Worm (Caenorhabditis elegans): ENCODE data around the gene sra-2.
A peak's percentile ranks its signal among the peaks of the same experiment; 100 is the strongest.

sra-2 gene

ce11 chrII:9528480-9528879 lies at the start of gene sra-2:
Gene sra-2 (plus strand): TSS chrII:9528780.
- TF ChIP-seq him-1 (tag; optimal IDR thresholded peaks at IDR 0.05), result no peak
- no peak for TF ChIP-seq dao-5 (tag; optimal IDR thresholded peaks at IDR 0.05)
- no peak for TF ChIP-seq W03F9.2 (tag; optimal IDR thresholded peaks at IDR 0.05)

- no peak for TF ChIP-seq dao-5 (tag; optimal IDR thresholded peaks at IDR 0.05)
- TF ChIP-seq W03F9.2 (tag; optimal IDR thresholded peaks at IDR 0.05), result no peak
- no peak for TF ChIP-seq him-1 (tag; optimal IDR thresholded peaks at IDR 0.05)
These were observed 48.6 kb upstream of the sra-2 start, which contains the start of gene T19H5.7 for ce11 chrII:9480006-9480405. Gene T19H5.7 (minus strand): TSS chrII:9480106.

- no peak for TF ChIP-seq him-1 (tag; optimal IDR thresholded peaks at IDR 0.05)
- TF ChIP-seq W03F9.2 (tag; optimal IDR thresholded peaks at IDR 0.05), result no peak
- TF ChIP-seq dao-5 (tag; optimal IDR thresholded peaks at IDR 0.05), result no peak
These were observed 47.2 kb upstream of the sra-2 start for ce11 chrII:9481427-9481826.

DNA sequence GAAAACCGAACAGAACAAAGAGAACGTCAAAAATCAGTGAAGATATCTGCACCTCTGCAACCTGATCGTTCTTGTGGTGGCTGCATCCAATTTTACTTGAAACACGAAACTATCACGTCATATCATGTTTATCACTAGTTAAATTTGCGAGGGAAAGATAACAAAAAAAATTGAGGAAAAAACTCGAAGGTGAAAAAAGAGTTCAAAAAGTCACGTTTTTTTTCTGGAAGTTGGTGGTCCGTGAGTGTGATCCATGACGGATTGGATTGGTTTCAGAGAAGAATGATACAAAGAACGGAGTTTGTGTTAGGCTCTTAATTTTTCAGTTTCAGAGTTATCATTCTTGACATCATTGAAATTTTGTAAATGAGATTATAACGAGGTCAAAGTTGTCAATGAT lies 46.1 kb upstream of the sra-2 start:
- TF ChIP-seq W03F9.2 (tag; optimal IDR thresholded peaks at IDR 0.05) (no peak), him-1 (tag; optimal IDR thresholded peaks at IDR 0.05) (no peak), dao-5 (tag; optimal IDR thresholded peaks at IDR 0.05) (no peak)

ce11 chrII:9483342-9483741 lies 45.2 kb upstream of the sra-2 start:
- TF ChIP-seq W03F9.2 (tag; optimal IDR thresholded peaks at IDR 0.05) (no peak), dao-5 (tag; optimal IDR thresholded peaks at IDR 0.05) (no peak), him-1 (tag; optimal IDR thresholded peaks at IDR 0.05) (no peak)

ce11 chrII:9485081-9485730 lies 43.4 kb upstream of the sra-2 start:
- TF ChIP-seq him-1 (tag; optimal IDR thresholded peaks at IDR 0.05) (no peak), W03F9.2 (tag; optimal IDR thresholded peaks at IDR 0.05) (no peak), dao-5 (tag; optimal IDR thresholded peaks at IDR 0.05) (no peak)

- TF ChIP-seq him-1 (tag; optimal IDR thresholded peaks at IDR 0.05), result no peak
- peak; percentile 31 for TF ChIP-seq W03F9.2 (tag; optimal IDR thresholded peaks at IDR 0.05)
These were observed 41.1 kb upstream of the sra-2 start, which contains the start of gene T19H5.4 for ce11 chrII:9487337-9487950. Gene T19H5.4 (minus strand): TSS chrII:9487387.

DNA sequence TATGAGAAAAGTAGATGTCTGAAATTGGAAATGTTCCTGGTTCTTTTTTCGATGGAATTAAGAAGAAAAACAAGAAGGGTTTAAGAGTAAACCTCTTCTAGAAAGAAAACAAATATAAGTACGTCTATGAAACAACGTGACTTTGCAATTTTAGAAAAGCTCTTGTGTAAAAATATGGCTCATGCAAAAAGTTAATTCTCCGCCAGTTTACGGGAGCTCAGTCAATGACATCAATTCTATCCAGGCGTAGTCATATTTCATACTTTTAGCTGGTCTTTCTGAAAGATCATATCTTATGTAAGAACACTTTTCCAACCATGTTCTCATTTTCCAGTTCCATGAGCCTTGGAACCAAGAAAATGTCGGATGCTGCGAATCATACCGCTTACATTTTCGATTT lies 38.7 kb upstream of the sra-2 start:
- TF ChIP-seq dao-5 (tag; optimal IDR thresholded peaks at IDR 0.05) (no peak), him-1 (tag; optimal IDR thresholded peaks at IDR 0.05) (no peak), W03F9.2 (tag; optimal IDR thresholded peaks at IDR 0.05) (no peak)

- no peak for TF ChIP-seq him-1 (tag; optimal IDR thresholded peaks at IDR 0.05)
- no peak for TF ChIP-seq W03F9.2 (tag; optimal IDR thresholded peaks at IDR 0.05)
- TF ChIP-seq dao-5 (tag; optimal IDR thresholded peaks at IDR 0.05), result no peak
These were observed 38.0 kb upstream of the sra-2 start for ce11 chrII:9490589-9490988.

ce11 chrII:9491045-9491444 lies 37.5 kb upstream of the sra-2 start:
- no peak for TF ChIP-seq him-1 (tag; optimal IDR thresholded peaks at IDR 0.05)
- no peak for TF ChIP-seq dao-5 (tag; optimal IDR thresholded peaks at IDR 0.05)
- TF ChIP-seq W03F9.2 (tag; optimal IDR thresholded peaks at IDR 0.05), result no peak

DNA sequence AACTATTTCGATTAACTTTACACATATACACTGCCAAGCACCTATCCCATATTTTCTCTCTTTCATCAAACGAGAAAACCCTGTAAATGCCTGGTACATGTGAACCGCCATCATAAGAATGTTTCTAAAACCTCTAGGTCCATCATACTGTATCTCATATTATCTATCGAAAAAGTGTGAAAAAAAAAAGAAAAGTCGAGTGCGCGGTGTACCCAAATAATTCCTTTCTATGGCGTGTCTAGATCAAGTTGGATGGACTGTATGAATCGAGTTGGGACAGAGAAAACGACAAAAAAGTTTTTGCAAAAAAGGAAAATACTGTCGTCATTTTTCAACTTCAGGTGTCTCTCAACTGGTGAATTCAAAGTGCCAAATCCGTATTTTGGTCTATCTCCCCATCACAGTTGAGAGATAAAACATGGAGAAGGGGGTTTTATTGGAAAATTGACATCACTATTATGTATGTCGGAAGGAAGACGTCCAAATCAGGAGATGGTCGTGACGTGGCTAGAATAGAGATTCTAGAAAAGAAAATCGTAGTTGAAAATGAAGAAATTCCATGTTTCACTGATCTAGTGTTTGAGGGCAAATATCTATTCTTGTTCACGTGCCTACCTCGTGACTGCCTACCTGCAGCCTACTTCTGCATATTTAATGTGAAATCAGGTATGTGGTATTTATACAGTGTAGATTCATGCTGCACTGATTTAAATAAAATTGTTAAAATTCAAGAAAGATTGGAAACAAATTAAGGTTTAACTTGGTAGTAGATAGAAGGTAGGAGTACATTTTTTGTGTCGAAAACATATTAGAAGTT lies 35.1 kb upstream of the sra-2 start:
- no peak for TF ChIP-seq W03F9.2 (tag; optimal IDR thresholded peaks at IDR 0.05)
- no peak for TF ChIP-seq dao-5 (tag; optimal IDR thresholded peaks at IDR 0.05)
- no peak for TF ChIP-seq him-1 (tag; optimal IDR thresholded peaks at IDR 0.05)

- no peak for TF ChIP-seq W03F9.2 (tag; optimal IDR thresholded peaks at IDR 0.05)
- TF ChIP-seq dao-5 (tag; optimal IDR thresholded peaks at IDR 0.05), result no peak
- no peak for TF ChIP-seq him-1 (tag; optimal IDR thresholded peaks at IDR 0.05)
These were observed 31.3 kb upstream of the sra-2 start for ce11 chrII:9497309-9497708.

ce11 chrII:9498589-9498988 lies 30.0 kb upstream of the sra-2 start:
- TF ChIP-seq dao-5 (tag; optimal IDR thresholded peaks at IDR 0.05) (no peak), W03F9.2 (tag; optimal IDR thresholded peaks at IDR 0.05) (no peak), him-1 (tag; optimal IDR thresholded peaks at IDR 0.05) (no peak)

ce11 chrII:9500926-9501325 lies 27.7 kb upstream of the sra-2 start:
- TF ChIP-seq dao-5 (tag; optimal IDR thresholded peaks at IDR 0.05) (no peak), W03F9.2 (tag; optimal IDR thresholded peaks at IDR 0.05) (no peak), him-1 (tag; optimal IDR thresholded peaks at IDR 0.05) (no peak)

Measured in whole organism, L4/young adult.